Worm (Caenorhabditis elegans): ENCODE results near the gene grl-6.

ce11 chrX:6456567-6456966 is 5.8 kb upstream of the grl-6 start, which contains the start of gene pept-1:
- TF ChIP-seq nhr-237 (tag; optimal IDR thresholded peaks at IDR 0.05) (no peak), elt-1 (tag; optimal IDR thresholded peaks at IDR 0.05) (no peak), nfya-1 (tag; optimal IDR thresholded peaks at IDR 0.05; ENCODE audit: insufficient read depth) (no peak)
